Worm (Caenorhabditis elegans) whole organism, L1 larva: ENCODE data around the gene F57C2.4.

Experiments
- C16A3.4 ChIP-seq: fragments of 150-350 bp; optimal IDR thresholded peaks from 2 replicates; lab custom pipeline; 2014; ENCODE audit warnings: missing biosample characterization, missing genetic modification characterization
- F16B12.6 ChIP-seq: fragments of 150-350 bp; optimal IDR thresholded peaks from 2 replicates; lab custom pipeline; 2014; ENCODE audit warnings: missing biosample characterization, missing genetic modification characterization
- blmp-1 ChIP-seq: fragments of 150-350 bp; optimal IDR thresholded peaks from 2 replicates; lab custom pipeline; 2014; ENCODE audit warnings: missing biosample characterization, missing genetic modification characterization
- ceh-63 ChIP-seq: fragments of 200-800 bp; sonication (Bioruptor generic); optimal IDR thresholded peaks from 2 replicates; lab custom pipeline; 2018; ENCODE audit warnings: mild to moderate bottlenecking, missing genetic modification characterization, missing compliant biosample characterization
- ceh-88 ChIP-seq: fragments of 200-800 bp; sonication (Bioruptor generic); IDR thresholded peaks from 2 replicates; pipeline ENCODE4 v1.3.6; 2022; ENCODE audit warnings: missing genetic modification characterization, missing compliant biosample characterization
- ceh-90 ChIP-seq: sonication (generic microtip); optimal IDR thresholded peaks from 2 replicates; lab custom pipeline; 2016; ENCODE audit warnings: missing genetic modification characterization, missing compliant biosample characterization
- dpl-1 ChIP-seq, 3 experiments: fragments of 150-350 bp in 2 of 3; sonication (generic microtip) in 1 of 3; optimal IDR thresholded peaks; 2 replicates each; lab custom pipeline; 2014 to 2017; ENCODE audit warnings: missing biosample characterization in 3 of 3, missing genetic modification characterization in 3 of 3, missing genetic modification reagents in 3 of 3
- dsc-1 ChIP-seq: sonication (generic microtip); optimal IDR thresholded peaks from 2 replicates; lab custom pipeline; 2016; ENCODE audit warnings: mild to moderate bottlenecking, missing genetic modification characterization, missing compliant biosample characterization
- efl-1 ChIP-seq, 4 experiments: fragments of 150-350 bp; optimal IDR thresholded peaks in 3 of 4; peaks in 1 of 4; 1 replicate in 1 of 4; 2 replicates in 3 of 4; lab custom pipeline; 2014; ENCODE audit warnings: missing biosample characterization in 2 of 4, missing genetic modification characterization in 2 of 4, missing genetic modification reagents in 2 of 4
- fkh-8 ChIP-seq: sonication (generic microtip); optimal IDR thresholded peaks from 2 replicates; lab custom pipeline; 2016; ENCODE audit warnings: mild to moderate bottlenecking, missing genetic modification characterization, missing compliant biosample characterization
- grh-1 ChIP-seq: fragments of 200-800 bp; sonication (Bioruptor generic); IDR thresholded peaks from 2 replicates; pipeline ENCODE4 v1.3.6; 2022; ENCODE audit warnings: missing genetic modification reagents, missing genetic modification characterization, missing compliant biosample characterization
- irx-1 ChIP-seq: sonication (generic microtip); optimal IDR thresholded peaks from 2 replicates; lab custom pipeline; 2016; ENCODE audit warnings: missing genetic modification characterization, missing compliant biosample characterization
- isw-1 ChIP-seq: fragments of 200-800 bp; sonication (Bioruptor generic); IDR thresholded peaks from 2 replicates; pipeline ENCODE4 v1.3.6; 2022; ENCODE audit warnings: missing genetic modification characterization, missing compliant biosample characterization
- lin-13 ChIP-seq: fragments of 150-350 bp; optimal IDR thresholded peaks from 2 replicates; lab custom pipeline; 2014; ENCODE audit warnings: missing biosample characterization, missing genetic modification reagents, missing genetic modification characterization
- lin-14 ChIP-seq: fragments of 200-800 bp; sonication (Bioruptor generic); optimal IDR thresholded peaks from 2 replicates; lab custom pipeline; 2018; ENCODE audit warnings: mild to moderate bottlenecking, missing genetic modification characterization, moderate library complexity, missing compliant biosample characterization
- lin-35 ChIP-seq, 2 experiments: fragments of 150-350 bp; optimal IDR thresholded peaks; 2 replicates each; lab custom pipeline; 2014; ENCODE audit warnings: missing biosample characterization in 2 of 2, missing genetic modification characterization in 2 of 2, missing genetic modification reagents in 2 of 2
- lin-39 ChIP-seq: fragments of 150-350 bp; optimal IDR thresholded peaks from 2 replicates; lab custom pipeline; 2014; ENCODE audit warnings: missing biosample characterization, missing genetic modification reagents, missing genetic modification characterization
- lir-3 ChIP-seq: sonication (generic microtip); optimal IDR thresholded peaks from 2 replicates; lab custom pipeline; 2016; ENCODE audit warnings: mild to moderate bottlenecking, missing genetic modification characterization, moderate library complexity, missing compliant biosample characterization; ENCODE audit not compliant: poor library complexity
- lsy-2 ChIP-seq, 2 experiments: fragments of 150-350 bp; optimal IDR thresholded peaks; 2 replicates each; lab custom pipeline; 2014; ENCODE audit warnings: missing biosample characterization in 2 of 2, missing genetic modification characterization in 2 of 2
- mab-9 ChIP-seq: fragments of 200-800 bp; sonication (Bioruptor generic); IDR thresholded peaks from 2 replicates; pipeline ENCODE4 v1.3.6; 2022; ENCODE audit warnings: missing genetic modification reagents, missing genetic modification characterization, missing compliant biosample characterization
- nhr-237 ChIP-seq: fragments of 150-350 bp; optimal IDR thresholded peaks from 2 replicates; lab custom pipeline; 2014; ENCODE audit warnings: missing biosample characterization, missing genetic modification characterization
- nhr-47 ChIP-seq: sonication (generic microtip); optimal IDR thresholded peaks from 2 replicates; lab custom pipeline; 2016; ENCODE audit warnings: mild to moderate bottlenecking, missing genetic modification characterization, moderate library complexity, missing compliant biosample characterization
- nhr-71 ChIP-seq: sonication (generic microtip); optimal IDR thresholded peaks from 2 replicates; lab custom pipeline; 2016; ENCODE audit warnings: mild to moderate bottlenecking, missing genetic modification characterization, moderate library complexity, missing compliant biosample characterization
- nhr-77 ChIP-seq: fragments of 150-350 bp; optimal IDR thresholded peaks from 2 replicates; lab custom pipeline; 2014; ENCODE audit warnings: missing biosample characterization, missing genetic modification characterization
- nhr-85 ChIP-seq: sonication (generic microtip); peaks from one replicate; lab custom pipeline; 2016; ENCODE audit warnings: missing genetic modification characterization, inconsistent platforms, missing compliant biosample characterization
- nhr-90 ChIP-seq: sonication (generic microtip); optimal IDR thresholded peaks from 2 replicates; lab custom pipeline; 2016; ENCODE audit warnings: mild to moderate bottlenecking, missing genetic modification characterization, missing compliant biosample characterization; ENCODE audit not compliant: poor library complexity
- rnt-1 ChIP-seq: sonication (generic microtip); optimal IDR thresholded peaks from 2 replicates; lab custom pipeline; 2016; ENCODE audit warnings: mild to moderate bottlenecking, missing genetic modification characterization, moderate library complexity, missing compliant biosample characterization
- skn-1 ChIP-seq: fragments of 150-350 bp; optimal IDR thresholded peaks from 2 replicates; lab custom pipeline; 2014; ENCODE audit warnings: missing biosample characterization, missing genetic modification characterization
- snpc-4 ChIP-seq: fragments of 150-350 bp; optimal IDR thresholded peaks from 2 replicates; lab custom pipeline; 2014; ENCODE audit warnings: missing biosample characterization, missing genetic modification characterization
- snu-23 ChIP-seq: sonication (generic microtip); optimal IDR thresholded peaks from 2 replicates; lab custom pipeline; 2016; ENCODE audit warnings: missing genetic modification characterization, missing compliant biosample characterization
- sox-4 ChIP-seq: sonication (generic microtip); optimal IDR thresholded peaks from 2 replicates; lab custom pipeline; 2016; ENCODE audit warnings: missing genetic modification characterization, missing compliant biosample characterization
- tbx-2 ChIP-seq: sonication (generic microtip); optimal IDR thresholded peaks from 2 replicates; lab custom pipeline; 2016; ENCODE audit warnings: missing genetic modification characterization, missing compliant biosample characterization
- vab-15 ChIP-seq: sonication (generic microtip); optimal IDR thresholded peaks from 2 replicates; lab custom pipeline; 2017; ENCODE audit warnings: missing genotype, mild to moderate bottlenecking, missing genetic modification characterization, missing compliant biosample characterization
- ztf-11 ChIP-seq, 2 experiments: sonication (generic microtip); optimal IDR thresholded peaks; 2 replicates each; lab custom pipeline; 2016 to 2017; ENCODE audit warnings: missing genetic modification characterization in 2 of 2, missing biosample characterization in 1 of 2, missing compliant biosample characterization in 1 of 2

Gene F57C2.4

ce11 chrII:14561549-14562115 is 36.5 kb downstream of the F57C2.4 start, which contains the start of gene mog-4 (continued):
- TF ChIP-seq lin-35 (GFP tag; optimal IDR thresholded peaks at IDR 0.05; lab: Kevin White, UChicago) (peak; percentile 69 to 86), lin-13 (GFP tag; lab: Kevin White, UChicago) (peak; percentile 71), snpc-4 (tag; lab: Kevin White, UChicago) (peak; percentile 77), ceh-90 (peak; percentile 82), skn-1 (tag; lab: Kevin White, UChicago) (peak; percentile 33), mab-9 (GFP tag; lab: Robert Waterston, UW) (peak; percentile 100), irx-1 (tag; lab: Kevin White, UChicago) (peak; percentile 95), sox-4 (tag; lab: Kevin White, UChicago) (peak; percentile 93), ceh-63 (GFP tag; lab: Kevin White, UChicago) (peak; percentile 93), vab-15 (peak; percentile 91), lin-14 (GFP tag; lab: Kevin White, UChicago) (peak; percentile 97), grh-1 (GFP tag; lab: Robert Waterston, UW) (peak; percentile 99), lin-39 (tag; lab: Kevin White, UChicago) (peak; percentile 38), fkh-8 (peak; percentile 98), nhr-77 (peak; percentile 95), lsy-2 (tag; optimal IDR thresholded peaks at IDR 0.05; lab: Kevin White, UChicago) (peak; percentile 98), ztf-11 (tag; optimal IDR thresholded peaks at IDR 0.05; lab: Kevin White, UChicago) (peak in 1 of 2 experiments; percentile 96), ceh-88 (peak; percentile 100), tbx-2 (tag; lab: Kevin White, UChicago) (peak; percentile 97), rnt-1 (tag; lab: Kevin White, UChicago) (peak; percentile 96), nhr-237 (tag; lab: Kevin White, UChicago) (peak; percentile 46), lir-3 (tag; lab: Kevin White, UChicago) (peak; percentile 99)

ce11 chrII:14563766-14564370 is 38.8 kb downstream of the F57C2.4 start:
- TF ChIP-seq C16A3.4: peak; percentile 6
- TF ChIP-seq lir-3 (tag; lab: Kevin White, UChicago): peak; percentile 47
- peak; percentile 21; the same call in 1 of the 2 replicates for TF ChIP-seq isw-1 (GFP tag; lab: Robert Waterston, UW)
- TF ChIP-seq dpl-1 (GFP tag; optimal IDR thresholded peaks at IDR 0.05; lab: Kevin White, UChicago): peak in 1 of 3 experiments; percentile 38
- TF ChIP-seq lin-35 (GFP tag; optimal IDR thresholded peaks at IDR 0.05; lab: Kevin White, UChicago): peak in 1 of 2 experiments; percentile 31
- TF ChIP-seq ztf-11 (tag; optimal IDR thresholded peaks at IDR 0.05; lab: Kevin White, UChicago): peak in 1 of 2 experiments; percentile 14
- peak; percentile 78 to 95 for TF ChIP-seq lsy-2 (tag; optimal IDR thresholded peaks at IDR 0.05; lab: Kevin White, UChicago)
- peak; percentile 21 for TF ChIP-seq lin-14 (GFP tag; lab: Kevin White, UChicago)
- TF ChIP-seq F16B12.6 (tag; lab: Kevin White, UChicago): peak; percentile 57
- TF ChIP-seq efl-1 (optimal IDR thresholded peaks at IDR 0.05; lab: Kevin White, UChicago): peak; percentile 31 to 45
- peak in 1 of 2 experiments; percentile 91 for TF ChIP-seq efl-1 (GFP tag; optimal IDR thresholded peaks at IDR 0.05 in 1 of 2; lab: Kevin White, UChicago)
- TF ChIP-seq snu-23: peak; percentile 8
- TF ChIP-seq nhr-90 (tag; lab: Kevin White, UChicago): peak; percentile 6
- peak; percentile 43 for TF ChIP-seq nhr-71 (tag; lab: Kevin White, UChicago)
- peak; percentile 44 for TF ChIP-seq nhr-85 (tag; lab: Kevin White, UChicago)
- TF ChIP-seq nhr-47 (tag; lab: Kevin White, UChicago): peak; percentile 34
- TF ChIP-seq rnt-1 (tag; lab: Kevin White, UChicago): peak; percentile 26

DNA sequence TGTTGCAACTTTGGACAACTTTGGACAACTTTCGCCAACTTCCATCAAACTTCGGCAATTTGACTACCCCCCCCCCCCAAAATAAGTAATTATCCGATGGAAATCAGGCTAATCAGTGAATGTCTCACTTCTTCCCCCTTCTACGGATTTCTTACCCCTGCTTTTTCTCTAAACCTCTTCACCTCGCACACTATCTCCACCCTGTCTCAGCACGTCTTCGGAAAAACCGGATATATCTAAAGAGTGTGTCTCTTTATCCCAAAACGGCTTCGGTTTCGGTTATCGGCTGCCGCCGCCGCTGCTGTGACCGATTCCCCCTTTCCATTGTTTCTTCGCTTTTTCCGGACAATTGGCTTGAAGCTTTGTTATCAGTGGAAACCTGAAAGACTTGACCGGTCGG is 42.7 kb downstream of the F57C2.4 start:
- TF ChIP-seq blmp-1 (tag; lab: Kevin White, UChicago) (peak; percentile 66), dsc-1 (tag; lab: Kevin White, UChicago) (no peak)
